Worm (Caenorhabditis elegans) whole organism, late embryonic: ENCODE data around the gene scl-8.

Source experiments
- C08G9.2 ChIP-seq: sonication (generic microtip); optimal IDR thresholded peaks from 2 replicates; lab custom pipeline; 2016; ENCODE audit warnings: mild to moderate bottlenecking, missing genetic modification characterization, moderate library complexity, missing compliant biosample characterization
- F13H6.1 ChIP-seq: sonication (generic microtip); optimal IDR thresholded peaks from 2 replicates; lab custom pipeline; 2016; ENCODE audit warnings: missing genetic modification characterization, missing compliant biosample characterization
- K02D7.2 ChIP-seq: sonication (generic microtip); optimal IDR thresholded peaks from 2 replicates; lab custom pipeline; 2017; ENCODE audit warnings: mild to moderate bottlenecking, missing genetic modification characterization, missing compliant biosample characterization
- ahr-1 ChIP-seq: sonication (generic microtip); optimal IDR thresholded peaks from 2 replicates; lab custom pipeline; 2016; ENCODE audit warnings: missing genetic modification characterization, missing compliant biosample characterization
- ceh-14 ChIP-seq: sonication (generic microtip); optimal IDR thresholded peaks from 2 replicates; lab custom pipeline; 2016; ENCODE audit warnings: missing genotype, missing genetic modification characterization, missing compliant biosample characterization
- ceh-18 ChIP-seq: sonication (generic microtip); optimal IDR thresholded peaks from 2 replicates; lab custom pipeline; 2016; ENCODE audit warnings: missing genetic modification characterization, missing compliant biosample characterization
- ceh-19 ChIP-seq: fragments of 200-800 bp; sonication (Bioruptor generic); optimal IDR thresholded peaks from 2 replicates; lab custom pipeline; 2018; ENCODE audit warnings: mild to moderate bottlenecking, missing genetic modification characterization, missing compliant biosample characterization
- ceh-22 ChIP-seq: sonication (generic microtip); optimal IDR thresholded peaks from 2 replicates; lab custom pipeline; 2017; ENCODE audit warnings: missing biosample characterization, missing genetic modification characterization
- ceh-31 ChIP-seq: sonication (generic microtip); optimal IDR thresholded peaks from 2 replicates; lab custom pipeline; 2016; ENCODE audit warnings: missing genetic modification characterization, missing compliant biosample characterization
- ceh-45 ChIP-seq: fragments of 200-800 bp; sonication (Bioruptor generic); IDR thresholded peaks from 2 replicates; pipeline ENCODE4 v1.3.6; 2022; ENCODE audit warnings: missing genetic modification reagents, missing genetic modification characterization, missing compliant biosample characterization
- ceh-48 ChIP-seq: sonication (generic microtip); optimal IDR thresholded peaks from 2 replicates; lab custom pipeline; 2016; ENCODE audit warnings: missing genetic modification characterization, inconsistent platforms, missing compliant biosample characterization
- ceh-9 ChIP-seq: sonication (generic microtip); optimal IDR thresholded peaks from 2 replicates; lab custom pipeline; 2016; ENCODE audit warnings: mild to moderate bottlenecking, missing genetic modification characterization, inconsistent platforms, missing compliant biosample characterization
- dmd-4 ChIP-seq: sonication (generic microtip); optimal IDR thresholded peaks from 2 replicates; lab custom pipeline; 2016; ENCODE audit warnings: borderline replicate concordance, missing genetic modification characterization, missing compliant biosample characterization
- fax-1 ChIP-seq: sonication (generic microtip); optimal IDR thresholded peaks from 2 replicates; lab custom pipeline; 2016; ENCODE audit warnings: missing genotype, missing genetic modification characterization, missing compliant biosample characterization
- fkh-10 ChIP-seq: fragments of 150-350 bp; optimal IDR thresholded peaks from 2 replicates; lab custom pipeline; 2014; ENCODE audit warnings: missing biosample characterization, missing genetic modification reagents, missing genetic modification characterization
- gmeb-2 ChIP-seq: sonication (generic microtip); optimal IDR thresholded peaks from 2 replicates; lab custom pipeline; 2016; ENCODE audit warnings: missing genetic modification characterization, inconsistent platforms, missing compliant biosample characterization
- hlh-15 ChIP-seq: sonication (generic microtip); optimal IDR thresholded peaks from 2 replicates; lab custom pipeline; 2016; ENCODE audit warnings: missing genetic modification characterization, missing compliant biosample characterization
- hlh-6 ChIP-seq: sonication (generic microtip); optimal IDR thresholded peaks from 2 replicates; lab custom pipeline; 2016; ENCODE audit warnings: missing genotype, missing genetic modification characterization, missing compliant biosample characterization
- hlh-8 ChIP-seq: sonication (generic microtip); optimal IDR thresholded peaks from 2 replicates; lab custom pipeline; 2016; ENCODE audit warnings: missing genotype, missing genetic modification characterization, missing compliant biosample characterization
- lim-6 ChIP-seq: sonication (generic microtip); optimal IDR thresholded peaks from 2 replicates; lab custom pipeline; 2016; ENCODE audit warnings: missing genetic modification characterization, missing compliant biosample characterization
- lin-11 ChIP-seq: fragments of 200-800 bp; sonication (Bioruptor generic); optimal IDR thresholded peaks from 2 replicates; lab custom pipeline; 2018; ENCODE audit warnings: mild to moderate bottlenecking, missing genetic modification characterization, missing compliant biosample characterization
- madf-2 ChIP-seq: sonication (generic microtip); optimal IDR thresholded peaks from 2 replicates; lab custom pipeline; 2017; ENCODE audit warnings: missing genetic modification characterization, missing compliant biosample characterization
- nhr-11 ChIP-seq: fragments of 150-350 bp; optimal IDR thresholded peaks from 2 replicates; lab custom pipeline; 2014; ENCODE audit warnings: missing biosample characterization, missing genetic modification characterization
- npax-4 ChIP-seq: sonication (generic microtip); optimal IDR thresholded peaks from 2 replicates; lab custom pipeline; 2016; ENCODE audit warnings: missing genetic modification characterization, missing compliant biosample characterization
- pag-3 ChIP-seq: sonication (generic microtip); optimal IDR thresholded peaks from 2 replicates; lab custom pipeline; 2016; ENCODE audit warnings: missing compliant biosample characterization, missing genetic modification characterization, borderline replicate concordance
- pax-1 ChIP-seq: fragments of 150-350 bp; optimal IDR thresholded peaks from 2 replicates; lab custom pipeline; 2014; ENCODE audit warnings: missing biosample characterization, missing genetic modification characterization
- pha-2 ChIP-seq: sonication (generic microtip); optimal IDR thresholded peaks from 2 replicates; lab custom pipeline; 2017; ENCODE audit warnings: mild to moderate bottlenecking, missing genetic modification characterization, missing compliant biosample characterization
- pha-4 ChIP-seq: fragments of 150-350 bp; optimal IDR thresholded peaks from 2 replicates; lab custom pipeline; 2018; ENCODE audit warnings: missing biosample characterization, missing genetic modification reagents, missing genetic modification characterization
- pqm-1 ChIP-seq: sonication (generic microtip); optimal IDR thresholded peaks from 2 replicates; lab custom pipeline; 2016; ENCODE audit warnings: missing genetic modification characterization, missing compliant biosample characterization
- pros-1 ChIP-seq: fragments of 150-350 bp; optimal IDR thresholded peaks from 2 replicates; lab custom pipeline; 2014; ENCODE audit warnings: missing biosample characterization, missing genetic modification reagents, missing genetic modification characterization
- ref-2 ChIP-seq: sonication (generic microtip); optimal IDR thresholded peaks from 2 replicates; lab custom pipeline; 2016; ENCODE audit warnings: missing genetic modification characterization, missing compliant biosample characterization
- rnt-1 ChIP-seq: sonication (generic microtip); optimal IDR thresholded peaks from 2 replicates; lab custom pipeline; 2016; ENCODE audit warnings: missing genetic modification characterization, missing compliant biosample characterization
- sdc-2 ChIP-seq: sonication (generic microtip); optimal IDR thresholded peaks from 2 replicates; lab custom pipeline; 2016; ENCODE audit warnings: missing genotype, missing genetic modification characterization, missing compliant biosample characterization
- sox-2 ChIP-seq: fragments of 200-800 bp; sonication (Bioruptor generic); IDR thresholded peaks from 2 replicates; pipeline ENCODE4 v1.3.6; 2022; ENCODE audit warnings: missing genetic modification reagents, missing genetic modification characterization, missing compliant biosample characterization
- syd-9 ChIP-seq: sonication (generic microtip); optimal IDR thresholded peaks from 2 replicates; lab custom pipeline; 2016; ENCODE audit warnings: mild to moderate bottlenecking, missing genetic modification characterization, moderate library complexity, missing compliant biosample characterization
- tbx-2 ChIP-seq: sonication (generic microtip); optimal IDR thresholded peaks from 2 replicates; lab custom pipeline; 2016; ENCODE audit warnings: missing genetic modification characterization, missing compliant biosample characterization
- tbx-7 ChIP-seq: sonication (generic microtip); optimal IDR thresholded peaks from 2 replicates; lab custom pipeline; 2016; ENCODE audit warnings: missing genotype, missing genetic modification characterization, missing compliant biosample characterization
- ttx-3 ChIP-seq: sonication (generic microtip); optimal IDR thresholded peaks from 2 replicates; lab custom pipeline; 2016; ENCODE audit warnings: missing genetic modification reagents, missing genetic modification characterization, missing compliant biosample characterization
- unc-86 ChIP-seq: sonication (generic microtip); optimal IDR thresholded peaks from 2 replicates; lab custom pipeline; 2016; ENCODE audit warnings: missing genetic modification characterization, missing compliant biosample characterization
- ztf-16 ChIP-seq: sonication (generic microtip); optimal IDR thresholded peaks from 2 replicates; lab custom pipeline; 2017; ENCODE audit warnings: missing genetic modification characterization, missing compliant biosample characterization

scl-8 gene

ce11 chrIV:13042091-13042490 lies 29.5 kb upstream of the scl-8 start, which contains the start of gene amt-2:
amt-2 (plus strand) TSS chrIV:13042391.
- TF ChIP-seq pqm-1 (tag; lab: Kevin White, UChicago) (no peak), fkh-10 (GFP tag; lab: Kevin White, UChicago) (no peak), F13H6.1 (tag; lab: Kevin White, UChicago) (no peak), ttx-3 (tag; lab: Kevin White, UChicago) (no peak), hlh-15 (tag; lab: Kevin White, UChicago) (no peak), pag-3 (tag; lab: Kevin White, UChicago) (no peak), hlh-6 (no peak), rnt-1 (tag; lab: Kevin White, UChicago) (no peak), lin-11 (tag; lab: Kevin White, UChicago) (no peak), pha-4 (tag; lab: Kevin White, UChicago) (no peak), ceh-9 (tag; lab: Kevin White, UChicago) (no peak), pros-1 (tag; lab: Kevin White, UChicago) (no peak), ceh-19 (GFP tag; lab: Kevin White, UChicago) (no peak), dmd-4 (tag; lab: Kevin White, UChicago) (no peak), ceh-48 (no peak), ceh-31 (tag; lab: Kevin White, UChicago) (no peak), sdc-2 (tag; lab: Kevin White, UChicago) (no peak), lim-6 (tag; lab: Kevin White, UChicago) (no peak), ceh-22 (tag; lab: Kevin White, UChicago) (no peak)
- TF ChIP-seq, all 69 proteins: peak for 0

ce11 chrIV:13044980-13045379 lies 26.6 kb upstream of the scl-8 start:
- no peak for TF ChIP-seq ttx-3 (tag; lab: Kevin White, UChicago)
- TF ChIP-seq ahr-1: no peak
- TF ChIP-seq npax-4: no peak
- TF ChIP-seq tbx-2 (tag; lab: Kevin White, UChicago): no peak
- no peak for TF ChIP-seq pha-2 (tag; lab: Kevin White, UChicago)
- no peak for TF ChIP-seq ceh-18
- no peak for TF ChIP-seq gmeb-2 (tag; lab: Kevin White, UChicago)
- TF ChIP-seq fkh-10 (GFP tag; lab: Kevin White, UChicago): no peak
- no peak for TF ChIP-seq K02D7.2 (tag; lab: Kevin White, UChicago)
- no peak for TF ChIP-seq fax-1 (tag; lab: Kevin White, UChicago)
- no peak for TF ChIP-seq ceh-14 (tag; lab: Kevin White, UChicago)
- TF ChIP-seq madf-2 (tag; lab: Kevin White, UChicago): no peak
- TF ChIP-seq C08G9.2: no peak
- TF ChIP-seq hlh-8 (tag; lab: Kevin White, UChicago): no peak

DNA sequence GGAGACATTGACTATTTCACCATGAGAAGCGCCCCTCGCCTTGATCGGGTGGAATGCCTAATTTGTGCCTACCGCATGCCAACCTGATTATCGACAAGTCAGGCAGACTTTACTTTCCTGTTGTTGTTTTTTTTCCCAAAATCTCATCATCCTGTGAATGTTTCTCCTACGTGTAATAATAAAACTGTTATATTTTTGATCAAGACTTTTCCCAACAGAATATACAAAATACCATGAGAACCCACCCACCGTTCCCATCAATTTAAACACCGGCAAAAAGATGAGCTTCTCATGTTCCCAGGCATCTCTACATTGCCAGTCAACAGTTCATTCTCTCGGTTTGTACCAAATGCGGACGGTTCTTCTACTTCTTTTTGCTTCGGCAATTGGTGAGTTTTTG lies 24.7 kb upstream of the scl-8 start, which contains the start of gene scl-9:
Gene scl-9, plus strand, starts transcription at position 301 of the 400 bp plus-strand sequence.
- TF ChIP-seq hlh-6 (no peak), unc-86 (tag; lab: Kevin White, UChicago) (no peak), sox-2 (GFP tag; lab: Robert Waterston, UW) (no peak), pax-1 (no peak), syd-9 (tag; lab: Kevin White, UChicago) (no peak), ceh-9 (tag; lab: Kevin White, UChicago) (no peak), nhr-11 (tag; lab: Kevin White, UChicago) (no peak), ceh-18 (no peak), tbx-7 (tag; lab: Kevin White, UChicago) (no peak), sdc-2 (tag; lab: Kevin White, UChicago) (no peak), fax-1 (tag; lab: Kevin White, UChicago) (no peak), F13H6.1 (tag; lab: Kevin White, UChicago) (no peak), hlh-8 (tag; lab: Kevin White, UChicago) (no peak), ref-2 (tag; lab: Kevin White, UChicago) (no peak), ceh-45 (GFP tag; lab: Robert Waterston, UW) (no peak), ztf-16 (no peak), C08G9.2 (no peak)
